Worm (Caenorhabditis elegans) whole organism, L2 larva: Measurements from ENCODE around the gene spp-30.

ENCODE experiments used
- C34F6.9 ChIP-seq: fragments of 150-350 bp; optimal IDR thresholded peaks from 2 replicates; lab custom pipeline; 2014; ENCODE audit warnings: missing biosample characterization, missing genetic modification characterization
- F13H6.1 ChIP-seq: sonication (generic microtip); optimal IDR thresholded peaks from 2 replicates; lab custom pipeline; 2016; ENCODE audit warnings: missing genetic modification characterization, missing compliant biosample characterization
- R02D3.7 ChIP-seq: fragments of 150-350 bp; optimal IDR thresholded peaks from 2 replicates; lab custom pipeline; 2014; ENCODE audit warnings: missing biosample characterization, missing genetic modification characterization
- Y55F3AM.14 ChIP-seq: fragments of 200-800 bp; sonication (Bioruptor generic); optimal IDR thresholded peaks from 2 replicates; lab custom pipeline; 2018; ENCODE audit warnings: mild to moderate bottlenecking, missing genetic modification characterization, missing compliant biosample characterization
- ZK546.5 ChIP-seq: sonication (generic microtip); optimal IDR thresholded peaks from 2 replicates; lab custom pipeline; 2017; ENCODE audit warnings: missing biosample characterization, missing genetic modification characterization
- ama-1 ChIP-seq: fragments of 150-350 bp; optimal IDR thresholded peaks from 2 replicates; lab custom pipeline; 2018; ENCODE audit warnings: inconsistent platforms
- blmp-1 ChIP-seq: sonication (generic microtip); optimal IDR thresholded peaks from 2 replicates; lab custom pipeline; 2017; ENCODE audit warnings: missing genetic modification characterization, mild to moderate bottlenecking, missing compliant biosample characterization, antibody characterized with exemption, moderate library complexity; ENCODE audit not compliant: insufficient read depth
- ceh-16 ChIP-seq: fragments of 150-350 bp; optimal IDR thresholded peaks from 2 replicates; lab custom pipeline; 2014; ENCODE audit warnings: missing biosample characterization, missing genetic modification characterization
- crh-2 ChIP-seq: sonication (generic microtip); optimal IDR thresholded peaks from 2 replicates; lab custom pipeline; 2017; ENCODE audit warnings: missing biosample characterization, missing genetic modification characterization
- dmd-4 ChIP-seq: sonication (generic microtip); optimal IDR thresholded peaks from 2 replicates; lab custom pipeline; 2017; ENCODE audit warnings: missing biosample characterization, missing genetic modification characterization
- egl-27 ChIP-seq: sonication (generic microtip); optimal IDR thresholded peaks from 3 replicates; lab custom pipeline; 2017; ENCODE audit warnings: missing biosample characterization, missing genetic modification reagents, missing genetic modification characterization
- elt-1 ChIP-seq: fragments of 150-350 bp; optimal IDR thresholded peaks from 2 replicates; lab custom pipeline; 2014; ENCODE audit warnings: missing biosample characterization, missing genetic modification characterization
- fos-1 ChIP-seq: fragments of 150-350 bp; optimal IDR thresholded peaks from 2 replicates; lab custom pipeline; 2014; ENCODE audit warnings: missing biosample characterization, missing genetic modification characterization
- gmeb-1 ChIP-seq: fragments of 150-350 bp; optimal IDR thresholded peaks from 2 replicates; lab custom pipeline; 2014; ENCODE audit warnings: missing biosample characterization, missing genetic modification characterization
- lin-13 ChIP-seq: fragments of 150-350 bp; optimal IDR thresholded peaks from 2 replicates; lab custom pipeline; 2014; ENCODE audit warnings: missing biosample characterization, missing genetic modification reagents, missing genetic modification characterization
- lin-39 ChIP-seq: fragments of 150-350 bp; optimal IDR thresholded peaks from 2 replicates; lab custom pipeline; 2014; ENCODE audit warnings: missing biosample characterization, missing genetic modification reagents, missing genetic modification characterization
- lsy-2 ChIP-seq, 2 experiments: fragments of 150-350 bp in 1 of 2; sonication (generic microtip) in 1 of 2; optimal IDR thresholded peaks; 2 replicates each; lab custom pipeline; 2014 to 2017; ENCODE audit warnings: missing biosample characterization in 2 of 2, missing genetic modification characterization in 2 of 2
- mbf-1 ChIP-seq: sonication (generic microtip); optimal IDR thresholded peaks from 2 replicates; lab custom pipeline; 2017; ENCODE audit warnings: missing biosample characterization, missing genetic modification characterization
- mdl-1 ChIP-seq, 2 experiments: fragments of 150-350 bp in 1 of 2; sonication (generic microtip) in 1 of 2; optimal IDR thresholded peaks; 2 replicates each; lab custom pipeline; 2017; ENCODE audit warnings: missing biosample characterization in 2 of 2, missing genetic modification characterization in 2 of 2
- nhr-12 ChIP-seq: fragments of 150-350 bp; optimal IDR thresholded peaks from 2 replicates; lab custom pipeline; 2014; ENCODE audit warnings: missing biosample characterization, missing genetic modification characterization
- nhr-129 ChIP-seq: fragments of 150-350 bp; optimal IDR thresholded peaks from 2 replicates; lab custom pipeline; 2014; ENCODE audit warnings: missing biosample characterization, missing genetic modification characterization
- nhr-21 ChIP-seq: fragments of 150-350 bp; optimal IDR thresholded peaks from 2 replicates; lab custom pipeline; 2014; ENCODE audit warnings: missing biosample characterization, missing genetic modification characterization
- nhr-23 ChIP-seq: fragments of 150-350 bp; optimal IDR thresholded peaks from 2 replicates; lab custom pipeline; 2014; ENCODE audit warnings: missing biosample characterization, missing genetic modification reagents, missing genetic modification characterization
- nhr-237 ChIP-seq: fragments of 150-350 bp; optimal IDR thresholded peaks from 2 replicates; lab custom pipeline; 2014; ENCODE audit warnings: missing biosample characterization, missing genetic modification characterization
- nhr-25 ChIP-seq: fragments of 150-350 bp; sonication (generic microtip); optimal IDR thresholded peaks from 3 replicates; lab custom pipeline; 2014; ENCODE audit warnings: missing biosample characterization, missing genetic modification characterization
- nhr-6 ChIP-seq: fragments of 150-350 bp; optimal IDR thresholded peaks from 2 replicates; lab custom pipeline; 2014; ENCODE audit warnings: missing biosample characterization, missing genetic modification characterization
- nhr-77 ChIP-seq: fragments of 150-350 bp; optimal IDR thresholded peaks from 2 replicates; lab custom pipeline; 2014; ENCODE audit warnings: missing biosample characterization, missing genetic modification characterization
- sem-4 ChIP-seq: fragments of 150-350 bp; optimal IDR thresholded peaks from 2 replicates; lab custom pipeline; 2014; ENCODE audit warnings: missing biosample characterization, missing genetic modification reagents, missing genetic modification characterization
- sma-3 ChIP-seq: sonication (generic microtip); optimal IDR thresholded peaks from 2 replicates; lab custom pipeline; 2016; ENCODE audit warnings: missing genetic modification reagents, missing genetic modification characterization, missing compliant biosample characterization
- sma-9 ChIP-seq, 2 experiments: fragments of 150-350 bp in 1 of 2; sonication (generic microtip) in 1 of 2; optimal IDR thresholded peaks; 2 replicates each; lab custom pipeline; 2014 to 2016; ENCODE audit warnings: missing genetic modification characterization in 2 of 2, mild to moderate bottlenecking in 1 of 2, missing biosample characterization in 1 of 2, missing compliant biosample characterization in 1 of 2, missing genetic modification reagents in 1 of 2, moderate library complexity in 1 of 2
- snpc-4 ChIP-seq: fragments of 150-350 bp; optimal IDR thresholded peaks from 2 replicates; lab custom pipeline; 2014; ENCODE audit warnings: missing biosample characterization, missing genetic modification characterization
- unc-55 ChIP-seq: fragments of 150-350 bp; sonication (generic microtip); optimal IDR thresholded peaks from 3 replicates; lab custom pipeline; 2014; ENCODE audit warnings: missing biosample characterization, missing genetic modification reagents, missing genetic modification characterization
- unc-62 ChIP-seq: fragments of 150-350 bp; optimal IDR thresholded peaks from 2 replicates; lab custom pipeline; 2014; ENCODE audit warnings: missing biosample characterization, missing genetic modification reagents, missing genetic modification characterization
- zag-1 ChIP-seq: fragments of 150-350 bp; optimal IDR thresholded peaks from 2 replicates; lab custom pipeline; 2014; ENCODE audit warnings: missing biosample characterization, missing genetic modification characterization
- ztf-1 ChIP-seq: fragments of 200-800 bp; sonication (Bioruptor generic); conservative IDR thresholded peaks from 2 replicates; pipeline ENCODE4 v1.3.6; 2022; ENCODE audit warnings: missing genetic modification characterization, missing compliant biosample characterization
- ztf-4 ChIP-seq: fragments of 150-350 bp; optimal IDR thresholded peaks from 2 replicates; lab custom pipeline; 2014; ENCODE audit warnings: missing biosample characterization, missing genetic modification characterization

spp-30 gene

ce11 chrX:11664184-11664583, 35.7 kb upstream of the spp-30 start:
- TF ChIP-seq nhr-6 (tag; lab: Kevin White, UChicago): no peak
- no peak for TF ChIP-seq unc-55
- no peak for TF ChIP-seq nhr-12 (tag; lab: Kevin White, UChicago)

- TF ChIP-seq gmeb-1 (tag; lab: Kevin White, UChicago) (no peak), sma-9 (GFP tag; optimal IDR thresholded peaks at IDR 0.05; lab: Kevin White, UChicago) (peak; percentile 12), sma-9 (tag; optimal IDR thresholded peaks at IDR 0.05; lab: Kevin White, UChicago) (no peak)
Observed at ce11 chrX:11662557-11662956, 34.1 kb upstream of the spp-30 start.

ce11 chrX:11662069-11662468, 33.6 kb upstream of the spp-30 start:
- TF ChIP-seq C34F6.9 (tag; lab: Kevin White, UChicago) (peak; percentile 23), unc-62 (no peak), nhr-129 (tag; lab: Kevin White, UChicago) (peak; percentile 32)

ce11 chrX:11661625-11662024, 33.1 kb upstream of the spp-30 start, which contains the start of gene sfxn-1.5:
Gene sfxn-1.5 (minus strand): TSS chrX:11661660.
- peak; percentile 95 for TF ChIP-seq nhr-129 (tag; lab: Kevin White, UChicago)
- TF ChIP-seq snpc-4 (tag; lab: Kevin White, UChicago): no peak
- TF ChIP-seq sma-9 (GFP tag; optimal IDR thresholded peaks at IDR 0.05; lab: Kevin White, UChicago): peak; percentile 94
- no peak for TF ChIP-seq sma-9 (tag; optimal IDR thresholded peaks at IDR 0.05; lab: Kevin White, UChicago)
- peak; percentile 21 for TF ChIP-seq lin-13 (GFP tag; lab: Kevin White, UChicago)
- TF ChIP-seq crh-2 (tag; lab: Kevin White, UChicago): peak; percentile 79
- peak; percentile 25 for TF ChIP-seq gmeb-1 (tag; lab: Kevin White, UChicago)
- peak; percentile 95 for TF ChIP-seq fos-1 (tag; lab: Kevin White, UChicago)
- TF ChIP-seq ceh-16 (tag; lab: Kevin White, UChicago): no peak
- TF ChIP-seq egl-27: peak; percentile 1
- peak; percentile 44 for TF ChIP-seq sma-3 (GFP tag; lab: Kevin White, UChicago)
- peak; percentile 67 for TF ChIP-seq F13H6.1 (tag; lab: Kevin White, UChicago)
- peak in 1 of 2 experiments; percentile 77 for TF ChIP-seq mdl-1 (tag; optimal IDR thresholded peaks at IDR 0.05; lab: Kevin White, UChicago)
- no peak for TF ChIP-seq dmd-4 (tag; lab: Kevin White, UChicago)

- no peak for TF ChIP-seq sem-4 (tag; lab: Kevin White, UChicago)
- TF ChIP-seq F13H6.1 (tag; lab: Kevin White, UChicago): no peak
- no peak for TF ChIP-seq nhr-237 (tag; lab: Kevin White, UChicago)
- TF ChIP-seq blmp-1 (tag; lab: Kevin White, UChicago): no peak
- no peak for TF ChIP-seq zag-1 (tag; lab: Kevin White, UChicago)
- TF ChIP-seq nhr-23 (tag; lab: Kevin White, UChicago): no peak
- TF ChIP-seq lsy-2 (tag; optimal IDR thresholded peaks at IDR 0.05; lab: Kevin White, UChicago): no peak
- no peak for TF ChIP-seq nhr-77 (tag; lab: Kevin White, UChicago)
- no peak for TF ChIP-seq lin-39
- no peak for TF ChIP-seq nhr-6 (tag; lab: Kevin White, UChicago)
- TF ChIP-seq unc-62: no peak
- TF ChIP-seq snpc-4 (tag; lab: Kevin White, UChicago): no peak
- TF ChIP-seq unc-55: no peak
- TF ChIP-seq lin-13 (GFP tag; lab: Kevin White, UChicago): no peak
- TF ChIP-seq ceh-16 (tag; lab: Kevin White, UChicago): no peak
- TF ChIP-seq Y55F3AM.14 (GFP tag; lab: Kevin White, UChicago): no peak
- no peak for TF ChIP-seq ztf-4 (tag; lab: Kevin White, UChicago)
- TF ChIP-seq R02D3.7 (tag; lab: Kevin White, UChicago): no peak
- no peak for TF ChIP-seq nhr-21 (tag; lab: Kevin White, UChicago)
- TF ChIP-seq crh-2 (tag; lab: Kevin White, UChicago): no peak
- TF ChIP-seq, all 48 proteins: peak for 0
Observed at ce11 chrX:11658331-11658730, 29.9 kb upstream of the spp-30 start, which contains the start of gene T04F8.3. Gene T04F8.3 (plus strand): TSS chrX:11658631.

ce11 chrX:11656519-11657006, 28.1 kb upstream of the spp-30 start, which contains the start of gene T04F8.2:
Gene T04F8.2 (minus strand): TSS chrX:11656569.
- TF ChIP-seq mdl-1 (tag; optimal IDR thresholded peaks at IDR 0.05; lab: Kevin White, UChicago): no peak
- no peak for TF ChIP-seq nhr-77 (tag; lab: Kevin White, UChicago)
- no peak for TF ChIP-seq blmp-1 (tag; lab: Kevin White, UChicago)
- TF ChIP-seq dmd-4 (tag; lab: Kevin White, UChicago): no peak
- TF ChIP-seq ceh-16 (tag; lab: Kevin White, UChicago): peak; percentile 32
- TF ChIP-seq nhr-21 (tag; lab: Kevin White, UChicago): peak; percentile 33
- TF ChIP-seq C34F6.9 (tag; lab: Kevin White, UChicago): peak; percentile 77
- no peak for TF ChIP-seq unc-62
- TF ChIP-seq gmeb-1 (tag; lab: Kevin White, UChicago): peak; percentile 58
- TF ChIP-seq sma-3 (GFP tag; lab: Kevin White, UChicago): peak; percentile 29
- no peak for TF ChIP-seq ztf-4 (tag; lab: Kevin White, UChicago)
- peak; percentile 48 for TF ChIP-seq lin-13 (GFP tag; lab: Kevin White, UChicago)
- TF ChIP-seq mbf-1 (tag; lab: Kevin White, UChicago): no peak
- TF ChIP-seq F13H6.1 (tag; lab: Kevin White, UChicago): peak; percentile 28
- no peak for TF ChIP-seq ztf-1 (GFP tag; lab: Robert Waterston, UW)
- TF ChIP-seq fos-1 (tag; lab: Kevin White, UChicago): peak; percentile 82
- no peak for TF ChIP-seq elt-1 (tag; lab: Kevin White, UChicago)
- TF ChIP-seq nhr-25 (tag; lab: Kevin White, UChicago): peak; percentile 63
- no peak for TF ChIP-seq zag-1 (tag; lab: Kevin White, UChicago)
- TF ChIP-seq unc-55: peak; percentile 77
- TF ChIP-seq lsy-2 (tag; optimal IDR thresholded peaks at IDR 0.05; lab: Kevin White, UChicago): peak in 1 of 2 experiments; percentile 67
- TF ChIP-seq ZK546.5 (tag; lab: Kevin White, UChicago): no peak
- TF ChIP-seq ama-1 (lab: Kevin White, UChicago): no peak
- TF ChIP-seq sem-4 (tag; lab: Kevin White, UChicago): peak; percentile 42
- TF ChIP-seq R02D3.7 (tag; lab: Kevin White, UChicago): no peak
- TF ChIP-seq nhr-6 (tag; lab: Kevin White, UChicago): peak; percentile 27
